Worm (Caenorhabditis elegans) whole organism, L2 larva: ENCODE results near the gene T28A8.6.

Experiments
- ZK546.5 ChIP-seq: sonication (generic microtip); optimal IDR thresholded peaks from 2 replicates; lab custom pipeline; 2017; ENCODE audit warnings: missing biosample characterization, missing genetic modification characterization
- aly-2 ChIP-seq: fragments of 150-350 bp; optimal IDR thresholded peaks from 2 replicates; lab custom pipeline; 2014; ENCODE audit warnings: missing biosample characterization, missing genetic modification characterization
- ama-1 ChIP-seq: fragments of 150-350 bp; optimal IDR thresholded peaks from 2 replicates; lab custom pipeline; 2018; ENCODE audit warnings: inconsistent platforms
- ceh-16 ChIP-seq: fragments of 150-350 bp; optimal IDR thresholded peaks from 2 replicates; lab custom pipeline; 2014; ENCODE audit warnings: missing biosample characterization, missing genetic modification characterization
- lin-39 ChIP-seq: fragments of 150-350 bp; optimal IDR thresholded peaks from 2 replicates; lab custom pipeline; 2014; ENCODE audit warnings: missing biosample characterization, missing genetic modification reagents, missing genetic modification characterization
- lsy-2 ChIP-seq, 2 experiments: fragments of 150-350 bp in 1 of 2; sonication (generic microtip) in 1 of 2; optimal IDR thresholded peaks; 2 replicates each; lab custom pipeline; 2014 to 2017; ENCODE audit warnings: missing biosample characterization in 2 of 2, missing genetic modification characterization in 2 of 2
- mab-5 ChIP-seq: fragments of 150-350 bp; optimal IDR thresholded peaks from 2 replicates; lab custom pipeline; 2014; ENCODE audit warnings: missing biosample characterization, missing genetic modification characterization
- mbf-1 ChIP-seq: sonication (generic microtip); optimal IDR thresholded peaks from 2 replicates; lab custom pipeline; 2017; ENCODE audit warnings: missing biosample characterization, missing genetic modification characterization
- nhr-11 ChIP-seq: fragments of 150-350 bp; optimal IDR thresholded peaks from 2 replicates; lab custom pipeline; 2014; ENCODE audit warnings: missing biosample characterization, missing genetic modification characterization
- unc-62 ChIP-seq: fragments of 150-350 bp; optimal IDR thresholded peaks from 2 replicates; lab custom pipeline; 2014; ENCODE audit warnings: missing biosample characterization, missing genetic modification reagents, missing genetic modification characterization
- ztf-11 ChIP-seq: sonication (generic microtip); optimal IDR thresholded peaks from 2 replicates; lab custom pipeline; 2017; ENCODE audit warnings: missing biosample characterization, missing genetic modification characterization
- ztf-4 ChIP-seq: fragments of 150-350 bp; optimal IDR thresholded peaks from 2 replicates; lab custom pipeline; 2014; ENCODE audit warnings: missing biosample characterization, missing genetic modification characterization

DNA sequence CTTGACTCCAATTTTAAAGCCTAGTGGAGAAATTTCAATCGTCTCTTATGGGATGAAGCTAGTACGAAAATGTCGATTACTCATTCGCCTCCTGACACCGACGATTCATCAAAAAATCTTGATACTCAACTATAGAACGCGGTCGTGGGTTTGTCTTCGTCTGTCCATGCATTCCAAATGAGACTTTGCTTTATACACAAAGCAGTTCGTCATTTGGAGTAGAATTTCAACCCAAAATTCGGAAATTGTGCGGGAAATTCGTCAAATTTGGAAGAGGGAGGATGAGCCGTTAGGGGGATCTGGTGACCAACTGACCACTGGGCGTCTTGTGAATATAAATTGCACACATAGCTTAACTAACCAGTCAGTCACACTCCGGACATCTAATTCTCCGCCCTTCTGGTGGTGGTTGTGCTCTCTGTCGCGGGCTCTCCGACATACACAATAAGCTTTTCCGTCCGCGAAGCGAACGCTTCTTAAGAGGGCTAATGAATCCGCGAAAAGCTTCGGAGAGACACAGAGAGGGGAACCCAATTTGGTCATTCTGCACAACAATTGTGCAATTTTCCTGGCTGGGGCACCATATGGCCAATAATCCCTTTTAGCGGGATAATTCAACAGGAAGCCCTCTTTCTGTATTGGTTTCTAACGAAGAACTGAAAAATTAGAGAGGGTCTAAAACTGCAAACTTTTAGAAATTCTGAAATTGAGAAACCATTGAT is 26.3 kb downstream of the T28A8.6 start:
- TF ChIP-seq lsy-2 (tag; optimal IDR thresholded peaks at IDR 0.05; lab: Kevin White, UChicago) = no peak
- no peak for TF ChIP-seq ztf-4 (tag; lab: Kevin White, UChicago)
- TF ChIP-seq aly-2 = no peak
- TF ChIP-seq ama-1 (lab: Kevin White, UChicago) = no peak
- no peak for TF ChIP-seq lin-39 (tag; lab: Kevin White, UChicago)
- TF ChIP-seq mab-5 (tag; lab: Kevin White, UChicago) = no peak
- no peak for TF ChIP-seq unc-62
- no peak for TF ChIP-seq mbf-1 (tag; lab: Kevin White, UChicago)
- TF ChIP-seq ceh-16 (tag; lab: Kevin White, UChicago) = no peak
- no peak for TF ChIP-seq ztf-11 (tag; lab: Kevin White, UChicago)
- no peak for TF ChIP-seq ZK546.5 (tag; lab: Kevin White, UChicago)
- TF ChIP-seq nhr-11 = no peak
